Worm (Caenorhabditis elegans): ENCODE results near the gene mig-23.

ce11 chrX:5953174-5953573 lies 4.5 kb upstream of the mig-23 start, which contains the start of the genes R07E4.5 and R07E4.3:
- peak in 2 of 6 experiments; percentile 12 to 76 for TF ChIP-seq elt-3 (tag; optimal IDR thresholded peaks at IDR 0.05)
- peak; percentile 81 for TF ChIP-seq nhr-71 (tag; optimal IDR thresholded peaks at IDR 0.05)
- TF ChIP-seq lin-14 (GFP tag; optimal IDR thresholded peaks at IDR 0.05) = peak; percentile 77
